ENCODE assay signal across 5 worm cellular contexts in genomic region chrV:7186599-7186998, ce11.
TF ChIP-seq lines count a peak whose summit lies in the region.

No protein-coding gene starts in this region.

TF ChIP-seq in whole organism, L1 larva, 84 proteins besides CTCF, POLR2A, EP300 and RAD21:
- TF ChIP-seq jun-1 (tag; optimal IDR thresholded peaks at IDR 0.05; lab: Kevin White, UChicago) (peak; percentile 43), elt-2 (tag; optimal IDR thresholded peaks at IDR 0.05; lab: Kevin White, UChicago) (peak; percentile 88), elt-3 (tag; optimal IDR thresholded peaks at IDR 0.05; lab: Kevin White, UChicago) (no peak)
TF ChIP-seq in whole organism, L1 larva: peak in this region for 2.

TF ChIP-seq in whole organism, L2 larva, 48 proteins besides CTCF, POLR2A, EP300 and RAD21:
- TF ChIP-seq ztf-11 (tag; optimal IDR thresholded peaks at IDR 0.05; lab: Kevin White, UChicago) = no peak
- TF ChIP-seq F13H6.1 (tag; optimal IDR thresholded peaks at IDR 0.05; lab: Kevin White, UChicago) = no peak
- no peak for TF ChIP-seq nhr-10 (tag; optimal IDR thresholded peaks at IDR 0.05; lab: Kevin White, UChicago)
- TF ChIP-seq gmeb-1 (tag; optimal IDR thresholded peaks at IDR 0.05; lab: Kevin White, UChicago) = peak; percentile 43
- no peak for TF ChIP-seq nhr-23 (tag; optimal IDR thresholded peaks at IDR 0.05; lab: Kevin White, UChicago)
- TF ChIP-seq sma-9 (GFP tag; optimal IDR thresholded peaks at IDR 0.05; lab: Kevin White, UChicago) = peak; percentile 10
- no peak for TF ChIP-seq sma-9 (tag; optimal IDR thresholded peaks at IDR 0.05; lab: Kevin White, UChicago)
- TF ChIP-seq fos-1 (tag; optimal IDR thresholded peaks at IDR 0.05; lab: Kevin White, UChicago) = peak; percentile 81

TF ChIP-seq in whole organism, L3 larva, 47 proteins besides CTCF, POLR2A, EP300 and RAD21:
- TF ChIP-seq nhr-28 (tag; optimal IDR thresholded peaks at IDR 0.05; lab: Kevin White, UChicago) (no peak), nhr-12 (tag; optimal IDR thresholded peaks at IDR 0.05; lab: Kevin White, UChicago) (no peak), fos-1 (tag; optimal IDR thresholded peaks at IDR 0.05; lab: Kevin White, UChicago) (no peak), nhr-25 (tag; optimal IDR thresholded peaks at IDR 0.05; lab: Kevin White, UChicago) (no peak), snpc-4 (tag; optimal IDR thresholded peaks at IDR 0.05; lab: Kevin White, UChicago) (no peak), ceh-82 (tag; optimal IDR thresholded peaks at IDR 0.05; lab: Kevin White, UChicago) (no peak), hmg-11 (tag; optimal IDR thresholded peaks at IDR 0.05; lab: Kevin White, UChicago) (no peak), jun-1 (tag; optimal IDR thresholded peaks at IDR 0.05; lab: Kevin White, UChicago) (peak; percentile 73), ceh-28 (tag; optimal IDR thresholded peaks at IDR 0.05; lab: Kevin White, UChicago) (no peak), elt-2 (tag; optimal IDR thresholded peaks at IDR 0.05; lab: Kevin White, UChicago) (peak; percentile 82), zag-1 (tag; optimal IDR thresholded peaks at IDR 0.05; lab: Kevin White, UChicago) (no peak), pqm-1 (tag; optimal IDR thresholded peaks at IDR 0.05; lab: Kevin White, UChicago) (peak; percentile 77), ceh-9 (tag; optimal IDR thresholded peaks at IDR 0.05; lab: Kevin White, UChicago) (no peak), nhr-23 (tag; optimal IDR thresholded peaks at IDR 0.05; lab: Kevin White, UChicago) (no peak)

TF ChIP-seq in whole organism, L4 larva, 104 proteins besides CTCF, POLR2A, EP300 and RAD21 (continues in another document):
- no peak for TF ChIP-seq nhr-10 (tag; optimal IDR thresholded peaks at IDR 0.05; lab: Kevin White, UChicago)
- TF ChIP-seq php-3 (GFP tag; IDR thresholded peaks at IDR 0.05; lab: Robert Waterston, UW) = no peak
- TF ChIP-seq nhr-11 (tag; optimal IDR thresholded peaks at IDR 0.05; lab: Kevin White, UChicago) = no peak
- TF ChIP-seq nhr-28 (tag; optimal IDR thresholded peaks at IDR 0.05; lab: Kevin White, UChicago) = peak; percentile 75
- no peak for TF ChIP-seq snpc-4 (tag; optimal IDR thresholded peaks at IDR 0.05; lab: Kevin White, UChicago)
- no peak for TF ChIP-seq duxl-1 (tag; optimal IDR thresholded peaks at IDR 0.05; lab: Kevin White, UChicago; ENCODE audit: poor library complexity)
- no peak for TF ChIP-seq hmg-1.1 (GFP tag; IDR thresholded peaks at IDR 0.05; lab: Robert Waterston, UW)
- no peak for TF ChIP-seq Y48G9A.11 (GFP tag; IDR thresholded peaks at IDR 0.05; lab: Robert Waterston, UW)
- TF ChIP-seq F44E2.7 (GFP tag; IDR thresholded peaks at IDR 0.05; lab: Robert Waterston, UW) = no peak
- TF ChIP-seq lin-39 (tag; optimal IDR thresholded peaks at IDR 0.05; lab: Kevin White, UChicago) = no peak
- no peak for TF ChIP-seq nhr-102 (tag; optimal IDR thresholded peaks at IDR 0.05; lab: Kevin White, UChicago)
- no peak for TF ChIP-seq mxl-3 (GFP tag; optimal IDR thresholded peaks at IDR 0.05; lab: Kevin White, UChicago)
- no peak for TF ChIP-seq nhr-111 (GFP tag; optimal IDR thresholded peaks at IDR 0.05; lab: Kevin White, UChicago)
- TF ChIP-seq cey-2 (tag; optimal IDR thresholded peaks at IDR 0.05; lab: Kevin White, UChicago; ENCODE audit: borderline replicate concordance, insufficient read depth) = no peak
- no peak for TF ChIP-seq daf-16 (GFP tag; optimal IDR thresholded peaks at IDR 0.05; lab: Kevin White, UChicago)
- TF ChIP-seq daf-16 (tag; optimal IDR thresholded peaks at IDR 0.05; lab: Kevin White, UChicago) = peak; percentile 37
- no peak for TF ChIP-seq arid-1 (GFP tag; conservative IDR thresholded peaks at IDR 0.05; lab: Robert Waterston, UW)
- peak; percentile 49 for TF ChIP-seq nhr-77 (tag; optimal IDR thresholded peaks at IDR 0.05; lab: Kevin White, UChicago)
- no peak for TF ChIP-seq ceh-62 (tag; optimal IDR thresholded peaks at IDR 0.05; lab: Kevin White, UChicago)
- TF ChIP-seq hlh-30 (tag; optimal IDR thresholded peaks at IDR 0.05; lab: Kevin White, UChicago; ENCODE audit: insufficient read depth) = no peak
- no peak for TF ChIP-seq ces-1 (GFP tag; optimal IDR thresholded peaks at IDR 0.05; lab: Kevin White, UChicago)
- TF ChIP-seq dve-1 (tag; optimal IDR thresholded peaks at IDR 0.05; lab: Kevin White, UChicago; ENCODE audit: insufficient read depth) = peak; percentile 25
- peak; percentile 69 for TF ChIP-seq pqm-1 (tag; optimal IDR thresholded peaks at IDR 0.05; lab: Kevin White, UChicago)
- no peak for TF ChIP-seq nhr-6 (tag; optimal IDR thresholded peaks at IDR 0.05; lab: Kevin White, UChicago)
- no peak for TF ChIP-seq dpl-1 (GFP tag; optimal IDR thresholded peaks at IDR 0.05; lab: Kevin White, UChicago)
- no peak for TF ChIP-seq mdl-1 (tag; optimal IDR thresholded peaks at IDR 0.05; lab: Kevin White, UChicago)
- peak; percentile 69 for TF ChIP-seq dmd-6 (GFP tag; IDR thresholded peaks at IDR 0.05; lab: Robert Waterston, UW)
- no peak for TF ChIP-seq ceh-32 (tag; optimal IDR thresholded peaks at IDR 0.05; lab: Kevin White, UChicago; ENCODE audit: poor library complexity)
- TF ChIP-seq mxl-2 (GFP tag; conservative IDR thresholded peaks at IDR 0.05; lab: Robert Waterston, UW) = no peak
- TF ChIP-seq hlh-11 (tag; optimal IDR thresholded peaks at IDR 0.05; lab: Kevin White, UChicago) = peak; percentile 52
- no peak for TF ChIP-seq F49E8.2 (tag; optimal IDR thresholded peaks at IDR 0.05; lab: Kevin White, UChicago; ENCODE audit: borderline replicate concordance)
- TF ChIP-seq daf-19 (GFP tag; conservative IDR thresholded peaks at IDR 0.05; lab: Robert Waterston, UW) = no peak
- no peak for TF ChIP-seq vab-7 (GFP tag; IDR thresholded peaks at IDR 0.05; lab: Robert Waterston, UW)
- TF ChIP-seq lin-1 (GFP tag; IDR thresholded peaks at IDR 0.05; lab: Robert Waterston, UW) = peak; percentile 75; the same call in 1 of the 2 replicates
- TF ChIP-seq T26A8.4 (GFP tag; IDR thresholded peaks at IDR 0.05; lab: Robert Waterston, UW) = no peak

TF ChIP-seq in whole organism, young adult, 124 proteins besides CTCF, POLR2A, EP300 and RAD21:
- no peak for TF ChIP-seq ceh-79 (tag; optimal IDR thresholded peaks at IDR 0.05; lab: Kevin White, UChicago)
- TF ChIP-seq nhr-80 (tag; optimal IDR thresholded peaks at IDR 0.05; lab: Kevin White, UChicago) = peak; percentile 68
- no peak for TF ChIP-seq F23B12.7 (tag; optimal IDR thresholded peaks at IDR 0.05; lab: Kevin White, UChicago; ENCODE audit: insufficient read depth)
- no peak for TF ChIP-seq ets-4 (GFP tag; optimal IDR thresholded peaks at IDR 0.05; lab: Kevin White, UChicago)
- TF ChIP-seq ceh-58 (GFP tag; IDR thresholded peaks at IDR 0.05; lab: Robert Waterston, UW) = no peak
- TF ChIP-seq cebp-1 (GFP tag; IDR thresholded peaks at IDR 0.05; lab: Robert Waterston, UW) = no peak
- peak; percentile 49 for TF ChIP-seq cebp-1 (tag; optimal IDR thresholded peaks at IDR 0.05; lab: Kevin White, UChicago)
